Fruit fly (Drosophila melanogaster): ENCODE measurements around the gene slou.

Gene slou

dm6 chr3R:21582637-21583036 lies 25.7 kb upstream of the slou start (continued):
- TF ChIP-seq Deaf1 (tag; optimal IDR thresholded peaks at IDR 0.05) (peak; percentile 60), CG15011 (GFP tag; optimal IDR thresholded peaks at IDR 0.05) (no peak), NK7.1 (GFP tag; optimal IDR thresholded peaks at IDR 0.05) (no peak), CHES-1-like (GFP tag; optimal IDR thresholded peaks at IDR 0.05) (no peak), scrt (GFP tag; optimal IDR thresholded peaks at IDR 0.05) (no peak), CG12391 (tag; optimal IDR thresholded peaks at IDR 0.05) (no peak), CG34376 (GFP tag; optimal IDR thresholded peaks at IDR 0.05) (peak; percentile 24), E2f1 (GFP tag; IDR thresholded peaks at IDR 0.05) (no peak), CG2129 (GFP tag; IDR thresholded peaks at IDR 0.05; ENCODE audit: partially characterized antibody) (no peak), YL-1 (GFP tag; optimal IDR thresholded peaks at IDR 0.05) (no peak), ERR (GFP tag; optimal IDR thresholded peaks at IDR 0.05) (no peak), CG10959 (GFP tag; IDR thresholded peaks at IDR 0.05) (no peak), B-H2 (GFP tag; optimal IDR thresholded peaks at IDR 0.05) (peak; percentile 47), sug (tag; optimal IDR thresholded peaks at IDR 0.05) (peak; percentile 74), MTF-1 (GFP tag; optimal IDR thresholded peaks at IDR 0.05; ENCODE audit: borderline replicate concordance) (no peak), CG10147 (GFP tag; optimal IDR thresholded peaks at IDR 0.05) (no peak), Gsc (GFP tag; IDR thresholded peaks at IDR 0.05) (no peak), tna (GFP tag; IDR thresholded peaks at IDR 0.05; ENCODE audit: partially characterized antibody) (no peak), ham (GFP tag; IDR thresholded peaks at IDR 0.05) (no peak), aop (GFP tag; IDR thresholded peaks at IDR 0.05) (no peak), emc (GFP tag; optimal IDR thresholded peaks at IDR 0.05) (no peak), klu (GFP tag; IDR thresholded peaks at IDR 0.05) (no peak), CG17385 (GFP tag; optimal IDR thresholded peaks at IDR 0.05) (no peak), bowl (GFP tag; IDR thresholded peaks at IDR 0.05) (no peak), tin (GFP tag; optimal IDR thresholded peaks at IDR 0.05) (no peak), ac (GFP tag; optimal IDR thresholded peaks at IDR 0.05) (no peak), dmrt99B (tag; optimal IDR thresholded peaks at IDR 0.05) (no peak), bigmax (GFP tag; optimal IDR thresholded peaks at IDR 0.05) (no peak), CG2678 (tag; optimal IDR thresholded peaks at IDR 0.05) (peak; percentile 5), h (optimal IDR thresholded peaks at IDR 0.05) (no peak), CG34224 (GFP tag; IDR thresholded peaks at IDR 0.05; ENCODE audit: partially characterized antibody) (no peak; the same call in 2 of the 3 replicates), Asciz (GFP tag; optimal IDR thresholded peaks at IDR 0.05) (no peak), CG31365 (tag; optimal IDR thresholded peaks at IDR 0.05) (no peak), CG4820 (GFP tag; optimal IDR thresholded peaks at IDR 0.05) (no peak), prd (optimal IDR thresholded peaks at IDR 0.05) (no peak), prd (GFP tag; IDR thresholded peaks at IDR 0.05) (no peak), CG1647 (GFP tag; optimal IDR thresholded peaks at IDR 0.05) (no peak), mirr (GFP tag; optimal IDR thresholded peaks at IDR 0.05) (peak; percentile 24), Mad (GFP tag; optimal IDR thresholded peaks at IDR 0.05) (no peak), abd-A (tag; optimal IDR thresholded peaks at IDR 0.05) (no peak), Meics (GFP tag; optimal IDR thresholded peaks at IDR 0.05) (no peak), al (GFP tag; IDR thresholded peaks at IDR 0.05) (no peak), Dbx (GFP tag; IDR thresholded peaks at IDR 0.05) (no peak), E2f2 (GFP tag; IDR thresholded peaks at IDR 0.05) (no peak), CG9437 (GFP tag; optimal IDR thresholded peaks at IDR 0.05) (no peak), MESR4 (GFP tag; optimal IDR thresholded peaks at IDR 0.05) (no peak), CG3281 (GFP tag; optimal IDR thresholded peaks at IDR 0.05) (no peak), gcm (GFP tag; optimal IDR thresholded peaks at IDR 0.05) (no peak), B-H1 (GFP tag; IDR thresholded peaks at IDR 0.05) (no peak), CG13123 (GFP tag; optimal IDR thresholded peaks at IDR 0.05) (no peak), CG10543 (GFP tag; optimal IDR thresholded peaks at IDR 0.05) (peak; percentile 72), CG10462 (GFP tag; optimal IDR thresholded peaks at IDR 0.05) (no peak), CG2120 (GFP tag; optimal IDR thresholded peaks at IDR 0.05) (no peak)

Measured in whole organism, embryonic.